Worm (Caenorhabditis elegans): ENCODE results near the gene rsp-4.

ce11 chrII:5391447-5391846 is 2.8 kb upstream of the rsp-4 start:
- TF ChIP-seq W03F9.2 (tag; optimal IDR thresholded peaks at IDR 0.05) (no peak), him-1 (tag; optimal IDR thresholded peaks at IDR 0.05) (no peak)
